Worm (Caenorhabditis elegans) whole organism, L4 larva: ENCODE data around the gene vms-1.
A peak's percentile ranks its signal among the peaks of the same experiment; 100 is the strongest.

ENCODE experiments used
- D1046.2 ChIP-seq: fragments of 200-800 bp; sonication (Bioruptor generic); IDR thresholded peaks from 2 replicates; pipeline ENCODE4 v1.3.6; 2022; ENCODE audit warnings: missing genetic modification characterization, missing compliant biosample characterization
- F37D6.2 ChIP-seq: sonication (generic microtip); optimal IDR thresholded peaks from 2 replicates; lab custom pipeline; 2016; ENCODE audit warnings: mild to moderate bottlenecking, missing genetic modification characterization, missing compliant biosample characterization
- T20F7.1 ChIP-seq: fragments of 200-800 bp; sonication (Bioruptor generic); optimal IDR thresholded peaks from 2 replicates; lab custom pipeline; 2018; ENCODE audit warnings: mild to moderate bottlenecking, missing genetic modification characterization, missing compliant biosample characterization
- Y5F2A.4 ChIP-seq: fragments of 200-800 bp; sonication (Bioruptor generic); optimal IDR thresholded peaks from 2 replicates; lab custom pipeline; 2018; ENCODE audit warnings: mild to moderate bottlenecking, missing genetic modification characterization, missing compliant biosample characterization
- Y75B8A.6 ChIP-seq: fragments of 200-800 bp; sonication (Bioruptor generic); IDR thresholded peaks from 2 replicates; pipeline ENCODE4 v1.3.6; 2022; ENCODE audit warnings: missing genetic modification reagents, missing genetic modification characterization, missing compliant biosample characterization
- ZK337.2 ChIP-seq: fragments of 200-800 bp; sonication (Bioruptor generic); IDR thresholded peaks from 2 replicates; pipeline ENCODE4 v1.3.6; 2022; ENCODE audit warnings: missing genetic modification reagents, missing genetic modification characterization, missing compliant biosample characterization
- ZK546.5 ChIP-seq, 2 experiments: sonication (generic microtip); optimal IDR thresholded peaks; 2 replicates each; lab custom pipeline; 2017; ENCODE audit warnings: missing biosample characterization in 2 of 2, missing genetic modification characterization in 2 of 2
- aha-1 ChIP-seq: fragments of 150-350 bp; peaks from one replicate; lab custom pipeline; 2014; ENCODE audit warnings: missing biosample characterization, missing genetic modification characterization
- arid-1 ChIP-seq: fragments of 200-800 bp; sonication (Bioruptor generic); conservative IDR thresholded peaks from 2 replicates; pipeline ENCODE4 v1.3.6; 2022; ENCODE audit warnings: missing genetic modification reagents, missing genetic modification characterization, missing compliant biosample characterization
- attf-4 ChIP-seq: sonication (generic microtip); optimal IDR thresholded peaks from 3 replicates; lab custom pipeline; 2017; ENCODE audit warnings: missing biosample characterization, missing genetic modification characterization
- ceh-44 ChIP-seq: fragments of 200-800 bp; sonication (Bioruptor generic); IDR thresholded peaks from 2 replicates; pipeline ENCODE4 v1.3.6; 2022; ENCODE audit warnings: missing genetic modification reagents, missing genetic modification characterization, missing compliant biosample characterization
- ctbp-1 ChIP-seq: fragments of 200-800 bp; sonication (Bioruptor generic); IDR thresholded peaks from 2 replicates; pipeline ENCODE4 v1.3.6; 2022; ENCODE audit warnings: missing genetic modification reagents, missing genetic modification characterization, missing compliant biosample characterization
- daf-12 ChIP-seq: fragments of 150-350 bp; optimal IDR thresholded peaks from 2 replicates; lab custom pipeline; 2014; ENCODE audit warnings: missing biosample characterization, missing genetic modification reagents, missing genetic modification characterization
- daf-16 ChIP-seq, 3 experiments: sonication (generic microtip); optimal IDR thresholded peaks; 2 replicates each; lab custom pipeline; 2016 to 2017; ENCODE audit warnings: missing genetic modification characterization in 3 of 3, missing genetic modification reagents in 3 of 3, mild to moderate bottlenecking in 2 of 3, missing compliant biosample characterization in 2 of 3, missing biosample characterization in 1 of 3, moderate library complexity in 1 of 3
- dmd-6 ChIP-seq: fragments of 200-800 bp; sonication (Bioruptor generic); IDR thresholded peaks from 2 replicates; pipeline ENCODE4 v1.3.6; 2022; ENCODE audit warnings: missing genetic modification reagents, missing genetic modification characterization, missing compliant biosample characterization
- dve-1 ChIP-seq: sonication (generic microtip); optimal IDR thresholded peaks from 2 replicates; lab custom pipeline; 2017; ENCODE audit warnings: antibody characterized with exemption, mild to moderate bottlenecking, missing genetic modification characterization, missing compliant biosample characterization; ENCODE audit not compliant: insufficient read depth
- egl-27 ChIP-seq: sonication (generic microtip); optimal IDR thresholded peaks from 3 replicates; lab custom pipeline; 2017; ENCODE audit warnings: missing biosample characterization, missing genetic modification reagents, missing genetic modification characterization
- egl-43 ChIP-seq: fragments of 200-800 bp; sonication (Bioruptor generic); IDR thresholded peaks from 2 replicates; pipeline ENCODE4 v1.3.6; 2022; ENCODE audit warnings: missing genetic modification reagents, missing genetic modification characterization, missing compliant biosample characterization
- fkh-10 ChIP-seq: fragments of 150-350 bp; optimal IDR thresholded peaks from 2 replicates; lab custom pipeline; 2014; ENCODE audit warnings: missing biosample characterization, missing genetic modification reagents, missing genetic modification characterization
- fos-1 ChIP-seq: fragments of 150-350 bp; optimal IDR thresholded peaks from 2 replicates; lab custom pipeline; 2014; ENCODE audit warnings: missing biosample characterization, missing genetic modification characterization
- hlh-11 ChIP-seq: fragments of 200-800 bp; sonication (Bioruptor generic); optimal IDR thresholded peaks from 2 replicates; lab custom pipeline; 2018; ENCODE audit warnings: mild to moderate bottlenecking, missing genetic modification characterization, missing compliant biosample characterization
- hlh-30 ChIP-seq: sonication (generic microtip); optimal IDR thresholded peaks from 2 replicates; lab custom pipeline; 2017; ENCODE audit warnings: antibody characterized with exemption, mild to moderate bottlenecking, missing genetic modification characterization, missing compliant biosample characterization; ENCODE audit not compliant: insufficient read depth
- hmg-1.1 ChIP-seq: fragments of 200-800 bp; sonication (Bioruptor generic); IDR thresholded peaks from 2 replicates; pipeline ENCODE4 v1.3.6; 2022; ENCODE audit warnings: missing genetic modification reagents, missing genetic modification characterization, missing compliant biosample characterization
- lim-7 ChIP-seq: fragments of 200-800 bp; sonication (Bioruptor generic); IDR thresholded peaks from 2 replicates; pipeline ENCODE4 v1.3.6; 2022; ENCODE audit warnings: missing genetic modification characterization, missing compliant biosample characterization
- lin-13 ChIP-seq: fragments of 150-350 bp; optimal IDR thresholded peaks from 2 replicates; lab custom pipeline; 2014; ENCODE audit warnings: missing biosample characterization, missing genetic modification reagents, missing genetic modification characterization
- lin-15B ChIP-seq: fragments of 150-350 bp; sonication (generic microtip); optimal IDR thresholded peaks from 3 replicates; lab custom pipeline; 2014; ENCODE audit warnings: missing biosample characterization, missing genetic modification characterization
- lsy-2 ChIP-seq, 2 experiments: fragments of 150-350 bp in 1 of 2; sonication (generic microtip) in 1 of 2; optimal IDR thresholded peaks; 2 replicates each; lab custom pipeline; 2014 to 2017; ENCODE audit warnings: missing biosample characterization in 2 of 2, missing genetic modification characterization in 2 of 2
- madf-5 ChIP-seq, 2 experiments: fragments of 200-800 bp; sonication (Bioruptor generic); IDR thresholded peaks; 2 replicates each; pipeline ENCODE4 v1.3.6; 2022; ENCODE audit warnings: missing compliant biosample characterization in 2 of 2, missing genetic modification characterization in 2 of 2
- mdl-1 ChIP-seq, 2 experiments: fragments of 150-350 bp in 1 of 2; sonication (generic microtip) in 1 of 2; optimal IDR thresholded peaks; 2 replicates each; lab custom pipeline; 2014 to 2017; ENCODE audit warnings: missing biosample characterization in 2 of 2, missing genetic modification characterization in 2 of 2
- mes-2 ChIP-seq: sonication (generic microtip); optimal IDR thresholded peaks from 2 replicates; lab custom pipeline; 2016; ENCODE audit warnings: missing genotype, mild to moderate bottlenecking, missing genetic modification characterization, missing compliant biosample characterization; ENCODE audit not compliant: poor library complexity, severe bottlenecking
- nhr-10 ChIP-seq: fragments of 150-350 bp; optimal IDR thresholded peaks from 2 replicates; lab custom pipeline; 2014; ENCODE audit warnings: missing biosample characterization, missing genetic modification characterization
- nhr-48 ChIP-seq: sonication (generic microtip); optimal IDR thresholded peaks from 2 replicates; lab custom pipeline; 2016; ENCODE audit warnings: mild to moderate bottlenecking, missing genetic modification characterization, missing compliant biosample characterization
- nhr-6 ChIP-seq: fragments of 150-350 bp; optimal IDR thresholded peaks from 2 replicates; lab custom pipeline; 2014; ENCODE audit warnings: missing biosample characterization, missing genetic modification characterization
- nhr-76 ChIP-seq: fragments of 150-350 bp; optimal IDR thresholded peaks from 2 replicates; lab custom pipeline; 2014; ENCODE audit warnings: missing biosample characterization, missing genetic modification characterization
- nhr-77 ChIP-seq: fragments of 150-350 bp; optimal IDR thresholded peaks from 2 replicates; lab custom pipeline; 2014; ENCODE audit warnings: missing biosample characterization, missing genetic modification characterization
- pha-4 ChIP-seq, 2 experiments: fragments of 150-350 bp in 1 of 2; fragments of 200-800 bp in 1 of 2; sonication (Bioruptor generic) in 1 of 2; IDR thresholded peaks in 1 of 2; optimal IDR thresholded peaks in 1 of 2; 2 replicates each; pipeline versions ENCODE4 v1.3.6 to Lab custom; 2014 to 2022; ENCODE audit warnings: missing genetic modification characterization in 2 of 2, missing genetic modification reagents in 2 of 2, missing biosample characterization in 1 of 2, missing compliant biosample characterization in 1 of 2
- php-3 ChIP-seq: fragments of 200-800 bp; sonication (Bioruptor generic); IDR thresholded peaks from 2 replicates; pipeline ENCODE4 v1.3.6; 2022; ENCODE audit warnings: missing genetic modification reagents, missing genetic modification characterization, missing compliant biosample characterization
- pqm-1 ChIP-seq: sonication (generic microtip); optimal IDR thresholded peaks from 2 replicates; lab custom pipeline; 2017; ENCODE audit warnings: missing biosample characterization, missing genetic modification characterization
- rbr-2 ChIP-seq: sonication (generic microtip); optimal IDR thresholded peaks from 2 replicates; lab custom pipeline; 2016; ENCODE audit warnings: missing genotype, missing genetic modification characterization, missing compliant biosample characterization
- set-16 ChIP-seq: fragments of 200-800 bp; sonication (Bioruptor generic); IDR thresholded peaks from 2 replicates; pipeline ENCODE4 v1.3.6; 2022; ENCODE audit warnings: missing genetic modification reagents, missing genetic modification characterization, missing compliant biosample characterization
- snpc-1.2 ChIP-seq: fragments of 200-800 bp; sonication (Bioruptor generic); IDR thresholded peaks from 2 replicates; pipeline ENCODE4 v1.3.6; 2022; ENCODE audit warnings: missing genetic modification reagents, missing genetic modification characterization, missing compliant biosample characterization
- snpc-4 ChIP-seq: fragments of 150-350 bp; optimal IDR thresholded peaks from 2 replicates; lab custom pipeline; 2014; ENCODE audit warnings: missing biosample characterization, missing genetic modification characterization
- spr-3 ChIP-seq: fragments of 200-800 bp; sonication (Bioruptor generic); optimal IDR thresholded peaks from 2 replicates; lab custom pipeline; 2018; ENCODE audit warnings: mild to moderate bottlenecking, missing genetic modification characterization, missing compliant biosample characterization
- tag-97 ChIP-seq: fragments of 200-800 bp; sonication (Bioruptor generic); IDR thresholded peaks from 2 replicates; pipeline ENCODE4 v1.3.6; 2022; ENCODE audit warnings: missing genetic modification characterization, missing compliant biosample characterization
- tra-1 ChIP-seq: fragments of 200-800 bp; sonication (Bioruptor generic); IDR thresholded peaks from 2 replicates; pipeline ENCODE4 v1.3.6; 2022; ENCODE audit warnings: missing genetic modification reagents, missing genetic modification characterization, missing compliant biosample characterization
- unc-130 ChIP-seq: sonication (generic microtip); optimal IDR thresholded peaks from 2 replicates; lab custom pipeline; 2016; ENCODE audit warnings: missing genetic modification reagents, missing genetic modification characterization, missing compliant biosample characterization
- zfp-2 ChIP-seq: sonication (generic microtip); optimal IDR thresholded peaks from 2 replicates; lab custom pipeline; 2016; ENCODE audit warnings: mild to moderate bottlenecking, missing genetic modification characterization, missing compliant biosample characterization
- zfp-3 ChIP-seq: fragments of 200-800 bp; sonication (Bioruptor generic); conservative IDR thresholded peaks from 2 replicates; pipeline ENCODE4 v1.3.6; 2022; ENCODE audit warnings: missing genetic modification reagents, missing genetic modification characterization, missing compliant biosample characterization

vms-1 gene

ce11 chrIII:8091408-8091807 is 3.1 kb downstream of the vms-1 start, which contains the start of gene idi-1:
idi-1 (plus strand) TSS chrIII:8091708.
- TF ChIP-seq ZK337.2 (GFP tag; lab: Robert Waterston, UW): no peak
- no peak for TF ChIP-seq aha-1 (tag; lab: Kevin White, UChicago)
- no peak for TF ChIP-seq nhr-48
- no peak for TF ChIP-seq Y75B8A.6 (GFP tag; lab: Robert Waterston, UW)

DNA sequence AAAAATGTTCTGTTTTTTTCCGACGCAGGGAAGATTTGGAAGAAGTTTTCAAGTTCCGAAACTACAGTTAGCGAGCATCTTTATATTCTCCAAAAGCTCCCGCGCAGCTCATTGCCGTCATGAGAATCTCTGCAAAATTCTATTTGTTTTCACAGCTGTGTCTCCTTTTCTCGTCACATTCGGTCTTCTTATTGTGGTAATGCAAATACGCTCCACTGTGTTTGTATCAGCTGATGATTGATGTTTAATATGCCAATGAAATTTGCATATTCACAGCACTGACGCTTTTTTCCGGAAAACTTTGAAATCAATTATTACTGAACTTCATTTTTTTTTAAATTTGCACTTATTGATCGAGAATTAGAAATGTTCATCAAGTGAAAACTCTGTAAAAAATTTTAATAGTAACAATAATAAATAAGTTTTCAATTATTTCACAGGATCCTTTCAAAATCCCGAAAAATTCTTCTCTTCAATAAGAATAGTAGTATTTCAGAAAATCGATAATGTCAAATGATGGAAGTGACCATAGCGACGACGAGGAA is 4.8 kb downstream of the vms-1 start, which contains the start of gene K06H7.2:
K06H7.2 (plus strand) TSS at position 495 of the 545 bp plus-strand sequence.
- TF ChIP-seq arid-1 (GFP tag; lab: Robert Waterston, UW) (no peak), lsy-2 (tag; optimal IDR thresholded peaks at IDR 0.05; lab: Kevin White, UChicago) (peak; percentile 18 to 90), fos-1 (no peak), pqm-1 (tag; lab: Kevin White, UChicago) (peak; percentile 31), ceh-44 (GFP tag; lab: Robert Waterston, UW) (no peak), nhr-77 (tag; lab: Kevin White, UChicago) (peak; percentile 70), attf-4 (tag; lab: Kevin White, UChicago) (no peak), mdl-1 (tag; optimal IDR thresholded peaks at IDR 0.05; lab: Kevin White, UChicago) (no peak), daf-16 (GFP tag; optimal IDR thresholded peaks at IDR 0.05; lab: Kevin White, UChicago) (no peak), daf-16 (tag; optimal IDR thresholded peaks at IDR 0.05; lab: Kevin White, UChicago) (peak; percentile 9), tra-1 (GFP tag; lab: Robert Waterston, UW) (no peak), snpc-4 (no peak), set-16 (GFP tag; lab: Robert Waterston, UW) (no peak), D1046.2 (GFP tag; lab: Robert Waterston, UW) (no peak), snpc-1.2 (GFP tag; lab: Robert Waterston, UW) (no peak), tag-97 (no peak), ZK546.5 (tag; optimal IDR thresholded peaks at IDR 0.05; lab: Kevin White, UChicago) (no peak), zfp-2 (tag; lab: Kevin White, UChicago) (no peak), aha-1 (tag; lab: Kevin White, UChicago) (peak; percentile 57), lim-7 (no peak), egl-27 (tag; lab: Kevin White, UChicago) (no peak), egl-43 (GFP tag; lab: Robert Waterston, UW) (no peak), php-3 (GFP tag; lab: Robert Waterston, UW) (no peak), spr-3 (GFP tag; lab: Kevin White, UChicago) (no peak), mes-2 (tag; lab: Kevin White, UChicago) (peak; percentile 72), hmg-1.1 (GFP tag; lab: Robert Waterston, UW) (0 out of 2 replicates have a peak, but pooled peaks have one; percentile 25), zfp-3 (GFP tag; lab: Robert Waterston, UW) (no peak), hlh-30 (tag; lab: Kevin White, UChicago) (peak; percentile 94), lin-13 (GFP tag; lab: Kevin White, UChicago) (no peak), nhr-76 (tag; lab: Kevin White, UChicago) (no peak), nhr-6 (peak; percentile 50), Y5F2A.4 (GFP tag; lab: Kevin White, UChicago) (no peak), unc-130 (GFP tag; lab: Kevin White, UChicago) (no peak), F37D6.2 (tag; lab: Kevin White, UChicago) (no peak), madf-5 (GFP tag; IDR thresholded peaks at IDR 0.05; lab: Robert Waterston, UW) (no peak), fkh-10 (GFP tag; lab: Kevin White, UChicago) (peak; percentile 32), pha-4 (GFP tag; IDR thresholded peaks at IDR 0.05; lab: Robert Waterston, UW) (no peak), pha-4 (tag; optimal IDR thresholded peaks at IDR 0.05; lab: Kevin White, UChicago) (peak; percentile 20), T20F7.1 (peak; percentile 39), daf-12 (tag; lab: Kevin White, UChicago) (no peak), dve-1 (peak; percentile 63), dmd-6 (GFP tag; lab: Robert Waterston, UW) (0 out of 2 replicates have a peak, but pooled peaks have one; percentile 16), hlh-11 (tag; lab: Kevin White, UChicago) (peak; percentile 89), nhr-10 (no peak), ctbp-1 (GFP tag; lab: Robert Waterston, UW) (no peak), rbr-2 (tag; lab: Kevin White, UChicago) (peak; percentile 35), lin-15B (tag; lab: Kevin White, UChicago) (no peak)
